Fruit fly (Drosophila melanogaster) whole organism, pupa: ENCODE measurements around the gene Cyp6d5.

ENCODE experiments used
- CG12605 ChIP-seq: fragments of 200-800 bp; sonication (Bioruptor generic); IDR thresholded peaks from 2 replicates; pipeline ENCODE4 v1.3.6; 2022; ENCODE audit warnings: missing biosample characterization, missing genetic modification characterization
- CG14655 ChIP-seq: fragments of 200-800 bp; sonication (Bioruptor generic); optimal IDR thresholded peaks from 3 replicates; lab custom pipeline; 2017; ENCODE audit warnings: mild to moderate bottlenecking, missing biosample characterization, missing genetic modification reagents, missing genetic modification characterization
- CG15710 ChIP-seq: fragments of 200-800 bp; sonication (Bioruptor generic); optimal IDR thresholded peaks from 2 replicates; lab custom pipeline; 2018; ENCODE audit warnings: missing biosample characterization, mild to moderate bottlenecking, missing genetic modification characterization, moderate library complexity
- CG4496 ChIP-seq: fragments of 200-800 bp; sonication (Bioruptor generic); IDR thresholded peaks from 3 replicates; pipeline ENCODE4 v1.3.6; 2022; ENCODE audit warnings: missing biosample characterization, missing genetic modification characterization
- CG8159 ChIP-seq: fragments of 200-800 bp; sonication (Bioruptor generic); optimal IDR thresholded peaks from 3 replicates; lab custom pipeline; 2018; ENCODE audit warnings: missing biosample characterization, mild to moderate bottlenecking, missing genetic modification characterization, moderate library complexity
- D1 ChIP-seq: fragments of 200-800 bp; sonication (Bioruptor generic); optimal IDR thresholded peaks from 2 replicates; lab custom pipeline; 2018; ENCODE audit warnings: missing biosample characterization, mild to moderate bottlenecking, missing genetic modification characterization, moderate library complexity
- Ets98B ChIP-seq: fragments of 200-800 bp; sonication (Bioruptor generic); IDR thresholded peaks from 2 replicates; pipeline ENCODE4 v1.3.6; 2022; ENCODE audit warnings: missing biosample characterization, missing genetic modification characterization
- Pif1A ChIP-seq: fragments of 200-800 bp; sonication (Bioruptor generic); optimal IDR thresholded peaks from 3 replicates; lab custom pipeline; 2016; ENCODE audit warnings: missing biosample characterization, missing genetic modification characterization
- fd96Ca ChIP-seq: fragments of 200-800 bp; sonication (Bioruptor generic); IDR thresholded peaks from 3 replicates; pipeline ENCODE4 v1.3.6; 2022; ENCODE audit warnings: missing biosample characterization, missing genetic modification characterization
- rn ChIP-seq: fragments of 200-800 bp; sonication (Bioruptor generic); IDR thresholded peaks from 2 replicates; pipeline ENCODE4 v1.3.6; 2022; ENCODE audit warnings: missing biosample characterization, missing genetic modification characterization

DNA sequence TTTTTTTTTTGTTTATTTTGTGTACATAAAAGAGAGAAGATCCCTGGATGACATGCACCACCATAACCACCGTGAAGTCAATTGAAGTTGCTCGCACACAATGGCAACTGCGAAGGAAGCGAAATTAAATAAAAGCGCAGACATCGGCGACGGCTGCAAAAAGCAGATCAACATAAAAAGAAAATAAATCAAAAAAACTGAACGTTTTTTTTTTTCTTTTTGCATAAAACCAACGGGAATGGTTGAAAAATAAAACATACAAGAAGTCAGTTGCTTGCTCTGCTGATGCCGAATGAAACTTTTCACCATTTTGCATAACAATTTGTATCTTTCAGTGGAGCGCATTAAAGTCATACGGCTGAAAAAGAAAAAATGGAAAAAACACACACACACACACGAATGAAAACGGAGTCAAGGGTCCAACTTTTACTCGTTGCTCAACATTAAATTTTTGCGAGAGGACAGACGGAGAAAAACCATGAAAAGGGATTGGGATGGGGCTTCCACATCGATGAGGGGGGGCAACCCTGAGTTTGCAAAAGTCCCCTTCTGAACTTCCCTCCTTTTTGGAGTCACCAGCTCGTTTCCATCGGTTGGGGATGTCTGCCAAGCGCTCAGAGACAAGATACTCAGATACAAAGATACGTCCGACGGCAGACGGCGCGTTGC is 22.7 kb upstream of the Cyp6d5 start:
- peak; percentile 34; the same call in 1 of the 3 replicates for TF ChIP-seq CG4496
- TF ChIP-seq CG14655 (GFP tag; lab: Kevin White, UChicago): peak; percentile 22
- peak; percentile 63; the same call in 2 of the 3 replicates for TF ChIP-seq fd96Ca
- TF ChIP-seq D1: peak; percentile 48
- peak; percentile 82 for TF ChIP-seq Pif1A (GFP tag; lab: Kevin White, UChicago)
- TF ChIP-seq CG12605: peak; percentile 46; the same call in 1 of the 2 replicates
- no peak for TF ChIP-seq Ets98B (GFP tag; lab: Robert Waterston, UW)
- peak; percentile 53 for TF ChIP-seq rn (GFP tag; lab: Robert Waterston, UW)
- peak; percentile 76 for TF ChIP-seq CG15710
- peak; percentile 77 for TF ChIP-seq CG8159 (tag; lab: Kevin White, UChicago)
